Worm (Caenorhabditis elegans) whole organism, late embryonic: ENCODE measurements around the gene srbc-23.

Source experiments
- C08G9.2 ChIP-seq: sonication (generic microtip); optimal IDR thresholded peaks from 2 replicates; lab custom pipeline; 2016; ENCODE audit warnings: mild to moderate bottlenecking, missing genetic modification characterization, moderate library complexity, missing compliant biosample characterization
- C38D4.7 ChIP-seq: fragments of 200-800 bp; sonication (Bioruptor generic); optimal IDR thresholded peaks from 2 replicates; lab custom pipeline; 2018; ENCODE audit warnings: mild to moderate bottlenecking, missing genetic modification characterization, moderate library complexity, missing compliant biosample characterization
- F13H6.1 ChIP-seq: sonication (generic microtip); optimal IDR thresholded peaks from 2 replicates; lab custom pipeline; 2016; ENCODE audit warnings: missing genetic modification characterization, missing compliant biosample characterization
- K02D7.2 ChIP-seq: sonication (generic microtip); optimal IDR thresholded peaks from 2 replicates; lab custom pipeline; 2017; ENCODE audit warnings: mild to moderate bottlenecking, missing genetic modification characterization, missing compliant biosample characterization
- K09A11.1 ChIP-seq: sonication (generic microtip); optimal IDR thresholded peaks from 2 replicates; lab custom pipeline; 2017; ENCODE audit warnings: antibody characterized with exemption, mild to moderate bottlenecking, missing genetic modification characterization, missing compliant biosample characterization; ENCODE audit not compliant: insufficient read depth
- T23F11.4 ChIP-seq: fragments of 200-800 bp; sonication (Bioruptor generic); optimal IDR thresholded peaks from 2 replicates; lab custom pipeline; 2018; ENCODE audit warnings: mild to moderate bottlenecking, missing genetic modification characterization, missing compliant biosample characterization
- ahr-1 ChIP-seq: sonication (generic microtip); optimal IDR thresholded peaks from 2 replicates; lab custom pipeline; 2016; ENCODE audit warnings: missing genetic modification characterization, missing compliant biosample characterization
- ama-1 ChIP-seq: fragments of 150-350 bp; optimal IDR thresholded peaks from 2 replicates; lab custom pipeline; 2014
- ceh-18 ChIP-seq: sonication (generic microtip); optimal IDR thresholded peaks from 2 replicates; lab custom pipeline; 2016; ENCODE audit warnings: missing genetic modification characterization, missing compliant biosample characterization
- ceh-19 ChIP-seq: fragments of 200-800 bp; sonication (Bioruptor generic); optimal IDR thresholded peaks from 2 replicates; lab custom pipeline; 2018; ENCODE audit warnings: mild to moderate bottlenecking, missing genetic modification characterization, missing compliant biosample characterization
- ceh-22 ChIP-seq: sonication (generic microtip); optimal IDR thresholded peaks from 2 replicates; lab custom pipeline; 2017; ENCODE audit warnings: missing biosample characterization, missing genetic modification characterization
- ceh-31 ChIP-seq: sonication (generic microtip); optimal IDR thresholded peaks from 2 replicates; lab custom pipeline; 2016; ENCODE audit warnings: missing genetic modification characterization, missing compliant biosample characterization
- ceh-9 ChIP-seq: sonication (generic microtip); optimal IDR thresholded peaks from 2 replicates; lab custom pipeline; 2016; ENCODE audit warnings: mild to moderate bottlenecking, missing genetic modification characterization, inconsistent platforms, missing compliant biosample characterization
- elt-4 ChIP-seq: sonication (generic microtip); optimal IDR thresholded peaks from 2 replicates; lab custom pipeline; 2016; ENCODE audit warnings: missing genetic modification characterization, missing compliant biosample characterization
- ets-4 ChIP-seq: sonication (generic microtip); optimal IDR thresholded peaks from 2 replicates; lab custom pipeline; 2016; ENCODE audit warnings: missing genetic modification characterization, missing compliant biosample characterization
- fkh-6 ChIP-seq: sonication (generic microtip); optimal IDR thresholded peaks from 2 replicates; lab custom pipeline; 2016; ENCODE audit warnings: missing genetic modification characterization, missing compliant biosample characterization
- hlh-30 ChIP-seq: sonication (generic microtip); optimal IDR thresholded peaks from 2 replicates; lab custom pipeline; 2017; ENCODE audit warnings: antibody characterized with exemption, missing genetic modification characterization, missing compliant biosample characterization; ENCODE audit not compliant: insufficient read depth
- hlh-8 ChIP-seq: sonication (generic microtip); optimal IDR thresholded peaks from 2 replicates; lab custom pipeline; 2016; ENCODE audit warnings: missing genotype, missing genetic modification characterization, missing compliant biosample characterization
- lim-6 ChIP-seq: sonication (generic microtip); optimal IDR thresholded peaks from 2 replicates; lab custom pipeline; 2016; ENCODE audit warnings: missing genetic modification characterization, missing compliant biosample characterization
- madf-2 ChIP-seq: sonication (generic microtip); optimal IDR thresholded peaks from 2 replicates; lab custom pipeline; 2017; ENCODE audit warnings: missing genetic modification characterization, missing compliant biosample characterization
- nfya-1 ChIP-seq: sonication (generic microtip); optimal IDR thresholded peaks from 2 replicates; lab custom pipeline; 2017; ENCODE audit warnings: missing genetic modification characterization, mild to moderate bottlenecking, missing compliant biosample characterization, antibody characterized with exemption, moderate library complexity
- nhr-11 ChIP-seq: fragments of 150-350 bp; optimal IDR thresholded peaks from 2 replicates; lab custom pipeline; 2014; ENCODE audit warnings: missing biosample characterization, missing genetic modification characterization
- npax-4 ChIP-seq: sonication (generic microtip); optimal IDR thresholded peaks from 2 replicates; lab custom pipeline; 2016; ENCODE audit warnings: missing genetic modification characterization, missing compliant biosample characterization
- pag-3 ChIP-seq: sonication (generic microtip); optimal IDR thresholded peaks from 2 replicates; lab custom pipeline; 2016; ENCODE audit warnings: missing compliant biosample characterization, missing genetic modification characterization, borderline replicate concordance
- pat-9 ChIP-seq: fragments of 200-800 bp; sonication (Bioruptor generic); optimal IDR thresholded peaks from 2 replicates; lab custom pipeline; 2018; ENCODE audit warnings: mild to moderate bottlenecking, missing genetic modification characterization, moderate library complexity, missing compliant biosample characterization
- pax-1 ChIP-seq: fragments of 150-350 bp; optimal IDR thresholded peaks from 2 replicates; lab custom pipeline; 2014; ENCODE audit warnings: missing biosample characterization, missing genetic modification characterization
- pha-2 ChIP-seq: sonication (generic microtip); optimal IDR thresholded peaks from 2 replicates; lab custom pipeline; 2017; ENCODE audit warnings: mild to moderate bottlenecking, missing genetic modification characterization, missing compliant biosample characterization
- ref-2 ChIP-seq: sonication (generic microtip); optimal IDR thresholded peaks from 2 replicates; lab custom pipeline; 2016; ENCODE audit warnings: missing genetic modification characterization, missing compliant biosample characterization
- rnt-1 ChIP-seq: sonication (generic microtip); optimal IDR thresholded peaks from 2 replicates; lab custom pipeline; 2016; ENCODE audit warnings: missing genetic modification characterization, missing compliant biosample characterization
- sox-2 ChIP-seq: fragments of 200-800 bp; sonication (Bioruptor generic); IDR thresholded peaks from 2 replicates; pipeline ENCODE4 v1.3.6; 2022; ENCODE audit warnings: missing genetic modification reagents, missing genetic modification characterization, missing compliant biosample characterization
- syd-9 ChIP-seq: sonication (generic microtip); optimal IDR thresholded peaks from 2 replicates; lab custom pipeline; 2016; ENCODE audit warnings: mild to moderate bottlenecking, missing genetic modification characterization, moderate library complexity, missing compliant biosample characterization
- tbx-2 ChIP-seq: sonication (generic microtip); optimal IDR thresholded peaks from 2 replicates; lab custom pipeline; 2016; ENCODE audit warnings: missing genetic modification characterization, missing compliant biosample characterization
- ttx-3 ChIP-seq: sonication (generic microtip); optimal IDR thresholded peaks from 2 replicates; lab custom pipeline; 2016; ENCODE audit warnings: missing genetic modification reagents, missing genetic modification characterization, missing compliant biosample characterization
- unc-42 ChIP-seq: sonication (generic microtip); optimal IDR thresholded peaks from 2 replicates; lab custom pipeline; 2016; ENCODE audit warnings: missing genotype, missing genetic modification characterization, missing compliant biosample characterization
- unc-55 ChIP-seq: sonication (generic microtip); optimal IDR thresholded peaks from 2 replicates; lab custom pipeline; 2017; ENCODE audit warnings: missing biosample characterization, missing genetic modification reagents, missing genetic modification characterization
- zip-5 ChIP-seq: sonication (generic microtip); optimal IDR thresholded peaks from 2 replicates; lab custom pipeline; 2016; ENCODE audit warnings: missing genetic modification characterization, missing compliant biosample characterization

The srbc-23 gene

ce11 chrV:2126996-2127585, 26.3 kb upstream of the srbc-23 start, which contains the start of gene ldp-1 (continued):
- TF ChIP-seq C38D4.7 (GFP tag; lab: Kevin White, UChicago): no peak
- no peak for TF ChIP-seq nhr-11 (tag; lab: Kevin White, UChicago)
- no peak for TF ChIP-seq sox-2 (GFP tag; lab: Robert Waterston, UW)
- no peak for TF ChIP-seq madf-2 (tag; lab: Kevin White, UChicago)
- TF ChIP-seq C08G9.2 (tag; lab: Kevin White, UChicago): peak; percentile 92
- no peak for TF ChIP-seq ama-1 (lab: Kevin White, UChicago)
- no peak for TF ChIP-seq pag-3 (tag; lab: Kevin White, UChicago)
- TF ChIP-seq ceh-18 (tag; lab: Kevin White, UChicago): no peak
- no peak for TF ChIP-seq syd-9 (tag; lab: Kevin White, UChicago)
- no peak for TF ChIP-seq fkh-6 (tag; lab: Kevin White, UChicago)
- TF ChIP-seq ceh-9 (tag; lab: Kevin White, UChicago): no peak
- TF ChIP-seq hlh-30: no peak
- no peak for TF ChIP-seq F13H6.1 (tag; lab: Kevin White, UChicago)
- TF ChIP-seq T23F11.4: no peak
- no peak for TF ChIP-seq unc-55 (GFP tag; lab: Kevin White, UChicago)
- peak; percentile 39 for TF ChIP-seq rnt-1

- TF ChIP-seq syd-9 (tag; lab: Kevin White, UChicago) (no peak), ets-4 (tag; lab: Kevin White, UChicago) (no peak), ahr-1 (no peak), T23F11.4 (no peak), F13H6.1 (tag; lab: Kevin White, UChicago) (no peak), ceh-22 (tag; lab: Kevin White, UChicago) (no peak), npax-4 (tag; lab: Kevin White, UChicago) (no peak)
These were observed 20.7 kb upstream of the srbc-23 start for ce11 chrV:2132675-2133074.

DNA sequence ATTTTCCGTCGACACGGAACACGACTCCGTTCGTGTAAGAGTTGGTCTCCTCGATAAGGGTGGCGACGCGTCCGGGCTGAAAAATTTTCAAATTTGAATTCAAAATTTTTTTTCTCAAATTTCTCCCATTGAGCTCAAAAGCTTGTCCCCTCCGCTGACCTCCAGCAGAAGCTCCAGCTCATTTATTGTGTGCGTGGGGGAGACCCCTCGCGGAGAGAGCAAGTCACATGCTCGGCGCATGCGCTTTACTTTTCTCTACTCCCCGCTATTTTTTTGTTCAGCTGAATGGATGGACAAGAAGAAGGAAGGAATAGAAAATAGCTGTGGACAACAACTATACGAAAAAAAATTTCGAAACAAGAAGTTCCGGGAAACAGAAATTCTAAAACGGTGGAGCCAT, 19.9 kb upstream of the srbc-23 start:
- TF ChIP-seq pha-2 (no peak), hlh-30 (peak; percentile 71), ceh-19 (GFP tag; lab: Kevin White, UChicago) (no peak), K02D7.2 (tag; lab: Kevin White, UChicago) (no peak), pax-1 (tag; lab: Kevin White, UChicago) (no peak), ceh-18 (tag; lab: Kevin White, UChicago) (peak; percentile 67), unc-42 (tag; lab: Kevin White, UChicago) (peak; percentile 0), tbx-2 (tag; lab: Kevin White, UChicago) (peak; percentile 30), ttx-3 (no peak), K09A11.1 (tag; lab: Kevin White, UChicago) (no peak), F13H6.1 (tag; lab: Kevin White, UChicago) (no peak), zip-5 (tag; lab: Kevin White, UChicago) (no peak), hlh-8 (tag; lab: Kevin White, UChicago) (no peak), ceh-31 (tag; lab: Kevin White, UChicago) (peak; percentile 62), nfya-1 (tag; lab: Kevin White, UChicago) (peak; percentile 39), ref-2 (tag; lab: Kevin White, UChicago) (peak; percentile 50), madf-2 (tag; lab: Kevin White, UChicago) (no peak), pat-9 (tag; lab: Kevin White, UChicago) (no peak), C38D4.7 (GFP tag; lab: Kevin White, UChicago) (no peak), T23F11.4 (no peak)

DNA sequence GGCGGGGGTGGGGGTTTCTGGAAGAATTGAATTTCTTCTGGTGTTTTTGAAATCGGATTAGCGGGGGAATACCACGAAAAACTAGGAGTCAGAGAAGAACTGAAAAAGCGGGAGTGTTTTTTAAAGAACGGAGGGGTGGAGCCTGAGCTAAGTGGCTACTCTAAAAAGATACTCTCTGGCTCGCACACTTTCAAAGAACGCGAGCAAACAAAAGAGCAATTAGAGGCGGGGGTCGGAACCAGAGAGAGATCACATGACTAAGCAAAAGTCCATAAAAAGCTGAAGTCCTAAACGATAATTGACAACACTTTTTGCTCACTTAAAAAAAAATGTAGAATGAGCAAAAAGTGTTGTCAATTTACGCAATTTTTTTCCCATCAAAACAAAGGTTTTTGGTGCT, 19.0 kb upstream of the srbc-23 start:
- TF ChIP-seq elt-4 (tag; lab: Kevin White, UChicago): no peak
- peak; percentile 19 for TF ChIP-seq unc-42 (tag; lab: Kevin White, UChicago)
- no peak for TF ChIP-seq lim-6 (tag; lab: Kevin White, UChicago)
- peak; percentile 56 for TF ChIP-seq hlh-30
